Worm (Caenorhabditis elegans): Measurements from ENCODE around the gene toe-2.

- TF ChIP-seq lin-35 (GFP tag; optimal IDR thresholded peaks at IDR 0.05): no peak
- no peak for TF ChIP-seq snpc-4 (tag; optimal IDR thresholded peaks at IDR 0.05)
These were observed 18.4 kb downstream of the toe-2 start, which contains the start of gene R05G9.1 for ce11 chrII:6502826-6503225.
